Fruit fly (Drosophila melanogaster): Measurements from ENCODE around the gene RpS19a.

RpS19a gene

dm6 chrX:16677163-16677562 lies 39.5 kb downstream of the RpS19a start (continued):
- TF ChIP-seq Oli (tag; optimal IDR thresholded peaks at IDR 0.05) (peak; percentile 2), grau (tag; optimal IDR thresholded peaks at IDR 0.05) (peak; percentile 20), CG2712 (tag; optimal IDR thresholded peaks at IDR 0.05) (peak; percentile 13), pros (GFP tag; optimal IDR thresholded peaks at IDR 0.05) (no peak), gem (tag; optimal IDR thresholded peaks at IDR 0.05) (peak; percentile 43), CG16863 (GFP tag; optimal IDR thresholded peaks at IDR 0.05) (no peak), CG14860 (GFP tag; IDR thresholded peaks at IDR 0.05; ENCODE audit: partially characterized antibody) (no peak), tup (GFP tag; optimal IDR thresholded peaks at IDR 0.05) (no peak), ham (GFP tag; IDR thresholded peaks at IDR 0.05) (no peak), CG7839 (tag; optimal IDR thresholded peaks at IDR 0.05) (peak; percentile 12), CG2199 (GFP tag; IDR thresholded peaks at IDR 0.05) (no peak), PHDP (tag; optimal IDR thresholded peaks at IDR 0.05) (peak; percentile 20), CG9215 (GFP tag; IDR thresholded peaks at IDR 0.05) (no peak)

DNA sequence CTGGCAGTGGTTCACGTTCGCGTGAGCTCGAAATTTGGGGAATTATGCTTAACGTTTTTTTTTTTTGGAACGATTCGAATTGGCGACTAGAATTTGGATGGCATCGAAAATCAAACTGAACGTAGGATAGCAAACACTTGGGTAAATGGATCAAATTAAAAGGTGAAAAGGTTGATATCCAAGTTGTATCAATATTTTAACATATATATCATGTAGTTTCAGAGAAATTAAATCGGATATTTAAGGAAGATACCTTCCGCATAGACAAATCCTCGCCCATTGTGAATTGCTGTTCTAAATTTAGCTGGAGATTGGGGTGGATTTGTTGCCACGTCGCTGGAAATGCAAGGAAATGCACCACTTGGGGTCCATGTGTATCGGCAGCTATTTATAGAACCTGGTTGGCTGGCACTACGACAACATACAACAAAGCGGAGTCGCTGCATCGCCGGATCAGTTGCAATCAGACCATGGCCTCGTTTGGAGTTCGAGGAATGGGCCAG lies 41.2 kb downstream of the RpS19a start, which contains the start of the genes CG13010 and sing:
Gene CG13010, minus strand, starts transcription at position 101 of the 503 bp plus-strand sequence.
Gene sing, plus strand, starts transcription at position 453 of the 503 bp plus-strand sequence.
- TF ChIP-seq CG4360 (GFP tag; IDR thresholded peaks at IDR 0.05) (0 out of 2 replicates have a peak, but pooled peaks have one; percentile 11), CG2712 (tag; optimal IDR thresholded peaks at IDR 0.05) (peak; percentile 80), CG13287 (GFP tag; IDR thresholded peaks at IDR 0.05; ENCODE audit: partially characterized antibody) (no peak), CG5180 (GFP tag; optimal IDR thresholded peaks at IDR 0.05) (no peak), ken (GFP tag; IDR thresholded peaks at IDR 0.05) (no peak), ewg (GFP tag; optimal IDR thresholded peaks at IDR 0.05) (no peak), CG8089 (GFP tag; optimal IDR thresholded peaks at IDR 0.05) (no peak), sens (GFP tag) (peak; percentile 52), twi (tag; optimal IDR thresholded peaks at IDR 0.05) (peak; percentile 41)

- peak; percentile 36 for TF ChIP-seq gfzf (GFP tag; optimal IDR thresholded peaks at IDR 0.05)
- TF ChIP-seq pita (GFP tag; optimal IDR thresholded peaks at IDR 0.05): no peak
- TF ChIP-seq CG10147 (GFP tag; optimal IDR thresholded peaks at IDR 0.05): no peak
- peak; percentile 79 for TF ChIP-seq bbx (GFP tag; IDR thresholded peaks at IDR 0.05; ENCODE audit: partially characterized antibody)
- TF ChIP-seq CG17361 (GFP tag; IDR thresholded peaks at IDR 0.05): no peak
- no peak for TF ChIP-seq Nf-YB (GFP tag; optimal IDR thresholded peaks at IDR 0.05)
- TF ChIP-seq Dek (tag; optimal IDR thresholded peaks at IDR 0.05): peak; percentile 28
- no peak for TF ChIP-seq Elba2 (GFP tag; optimal IDR thresholded peaks at IDR 0.05)
- no peak for TF ChIP-seq CG3726 (GFP tag; IDR thresholded peaks at IDR 0.05)
- TF ChIP-seq NFAT (GFP tag; IDR thresholded peaks at IDR 0.05): peak; percentile 40; the same call in 1 of the 2 replicates
- no peak for TF ChIP-seq unpg (GFP tag; optimal IDR thresholded peaks at IDR 0.05)
- TF ChIP-seq lilli (GFP tag; optimal IDR thresholded peaks at IDR 0.05): peak; percentile 56
- no peak for TF ChIP-seq sqz (GFP tag; optimal IDR thresholded peaks at IDR 0.05)
- no peak for TF ChIP-seq NK7.1 (GFP tag; optimal IDR thresholded peaks at IDR 0.05)
- no peak for TF ChIP-seq Atf6 (GFP tag; IDR thresholded peaks at IDR 0.05)
- peak; percentile 78 for TF ChIP-seq CG17385 (GFP tag; optimal IDR thresholded peaks at IDR 0.05)
- peak in 1 of 2 experiments; percentile 31 for TF ChIP-seq Dfd (GFP tag; optimal IDR thresholded peaks at IDR 0.05)
- TF ChIP-seq p53 (GFP tag; optimal IDR thresholded peaks at IDR 0.05): peak; percentile 45
- TF ChIP-seq caup (GFP tag; optimal IDR thresholded peaks at IDR 0.05; ENCODE audit: severe bottlenecking): no peak
- TF ChIP-seq CG7786 (GFP tag; optimal IDR thresholded peaks at IDR 0.05): no peak
- no peak for TF ChIP-seq HHEX (GFP tag; optimal IDR thresholded peaks at IDR 0.05)
- no peak for TF ChIP-seq emc (GFP tag; optimal IDR thresholded peaks at IDR 0.05)
- no peak for TF ChIP-seq otp (GFP tag; IDR thresholded peaks at IDR 0.05)
- TF ChIP-seq ewg (GFP tag; optimal IDR thresholded peaks at IDR 0.05): peak; percentile 47
- peak; percentile 84 for TF ChIP-seq Opbp (GFP tag; IDR thresholded peaks at IDR 0.05; ENCODE audit: partially characterized antibody)
- TF ChIP-seq org-1 (GFP tag; optimal IDR thresholded peaks at IDR 0.05): no peak
- TF ChIP-seq ATbp (GFP tag; optimal IDR thresholded peaks at IDR 0.05): no peak
- no peak for TF ChIP-seq CG5245 (GFP tag; optimal IDR thresholded peaks at IDR 0.05)
These were observed 46.1 kb downstream of the RpS19a start, which contains the start of gene Axs for dm6 chrX:16683765-16684164. Gene Axs (minus strand): TSS chrX:16683895.
